Worm (Caenorhabditis elegans): ENCODE results near the gene F39B3.7.
A peak's percentile ranks its signal among the peaks of the same experiment; 100 is the strongest.

- TF ChIP-seq cog-1 (tag; optimal IDR thresholded peaks at IDR 0.05) (no peak), med-1 (GFP tag; optimal IDR thresholded peaks at IDR 0.05; ENCODE audit: insufficient read depth) (no peak), tab-1 (GFP tag; IDR thresholded peaks at IDR 0.05) (0 out of 2 replicates have a peak, but pooled peaks have one; percentile 72), klf-2 (GFP tag; conservative IDR thresholded peaks at IDR 0.05) (no peak), T22C8.4 (GFP tag; IDR thresholded peaks at IDR 0.05) (peak; percentile 45; the same call in 1 of the 2 replicates), flt-1 (GFP tag; IDR thresholded peaks at IDR 0.05) (peak; percentile 78), ref-1 (GFP tag; conservative IDR thresholded peaks at IDR 0.05) (peak; percentile 52; the same call in 1 of the 2 replicates), ztf-29 (GFP tag; IDR thresholded peaks at IDR 0.05) (no peak)
Measured at ce11 chrX:17611180-17611579, 43.9 kb upstream of the F39B3.7 start.
